Worm (Caenorhabditis elegans) whole organism, young adult: Measurements from ENCODE around the gene T28C6.3.

Source experiments
- F49E8.2 ChIP-seq: sonication (generic microtip); optimal IDR thresholded peaks from 3 replicates; lab custom pipeline; 2017; ENCODE audit warnings: missing genetic modification characterization, mild to moderate bottlenecking, missing compliant biosample characterization, antibody characterized with exemption, moderate library complexity; ENCODE audit not compliant: insufficient read depth
- ama-1 ChIP-seq, 3 experiments: fragments of 150-350 bp in 1 of 3; sonication (generic microtip) in 2 of 3; optimal IDR thresholded peaks; 2 replicates each; lab custom pipeline; 2014 to 2018; ENCODE audit warnings: missing biosample characterization in 2 of 3, missing genetic modification characterization in 2 of 3, missing genetic modification reagents in 2 of 3
- him-1 ChIP-seq: sonication (generic microtip); optimal IDR thresholded peaks from 2 replicates; lab custom pipeline; 2016; ENCODE audit warnings: missing genotype, missing genetic modification reagents, missing genetic modification characterization, missing compliant biosample characterization
- nhr-27 ChIP-seq: fragments of 200-800 bp; sonication (Bioruptor generic); optimal IDR thresholded peaks from 2 replicates; lab custom pipeline; 2018; ENCODE audit warnings: mild to moderate bottlenecking, missing genetic modification characterization, moderate library complexity, missing compliant biosample characterization

ce11 chrIV:8827500-8827899, 7.4 kb downstream of the T28C6.3 start, which contains the start of gene T28C6.7:
- TF ChIP-seq F49E8.2 (tag; lab: Kevin White, UChicago), result no peak
- no peak for TF ChIP-seq ama-1 (optimal IDR thresholded peaks at IDR 0.05; lab: Kevin White, UChicago)
- TF ChIP-seq ama-1 (GFP tag; optimal IDR thresholded peaks at IDR 0.05; lab: Kevin White, UChicago), result no peak
- no peak for TF ChIP-seq nhr-27
- no peak for TF ChIP-seq him-1 (tag; lab: Kevin White, UChicago)
